Worm (Caenorhabditis elegans) whole organism, mixed stage, embryonic: Measurements from ENCODE around the gene F47E1.4.

Experiments used
- ces-1 ChIP-seq: fragments of 150-350 bp; optimal IDR thresholded peaks from 2 replicates; lab custom pipeline; 2014; ENCODE audit warnings: missing biosample characterization, missing genetic modification reagents, missing genetic modification characterization
- elt-1 ChIP-seq: sonication (generic microtip); optimal IDR thresholded peaks from 2 replicates; lab custom pipeline; 2017; ENCODE audit warnings: missing genetic modification characterization, mild to moderate bottlenecking, missing compliant biosample characterization, antibody characterized with exemption, moderate library complexity, borderline replicate concordance; ENCODE audit not compliant: insufficient read depth
- hlh-1 ChIP-seq: fragments of 150-350 bp; optimal IDR thresholded peaks from 2 replicates; lab custom pipeline; 2014; ENCODE audit warnings: missing biosample characterization, missing genetic modification reagents, missing genetic modification characterization
- mab-5 ChIP-seq: fragments of 150-350 bp; optimal IDR thresholded peaks from 2 replicates; lab custom pipeline; 2014; ENCODE audit warnings: missing biosample characterization, missing genetic modification characterization
- mep-1 ChIP-seq: fragments of 150-350 bp; optimal IDR thresholded peaks from 2 replicates; lab custom pipeline; 2017; ENCODE audit warnings: missing biosample characterization, missing genetic modification reagents, missing genetic modification characterization, inconsistent platforms
- nhr-12 ChIP-seq: fragments of 150-350 bp; optimal IDR thresholded peaks from 2 replicates; lab custom pipeline; 2014; ENCODE audit warnings: missing biosample characterization, missing genetic modification characterization
- snpc-4 ChIP-seq: fragments of 150-350 bp; optimal IDR thresholded peaks from 2 replicates; lab custom pipeline; 2014; ENCODE audit warnings: missing biosample characterization, missing genetic modification characterization
- tbx-8 ChIP-seq: fragments of 200-800 bp; sonication (Bioruptor generic); optimal IDR thresholded peaks from 2 replicates; lab custom pipeline; 2018; ENCODE audit warnings: mild to moderate bottlenecking, missing genetic modification characterization, moderate library complexity, missing compliant biosample characterization
- unc-120 ChIP-seq: sonication (generic microtip); optimal IDR thresholded peaks from 2 replicates; lab custom pipeline; 2017; ENCODE audit warnings: missing genetic modification characterization, missing compliant biosample characterization; ENCODE audit not compliant: poor library complexity, severe bottlenecking

DNA sequence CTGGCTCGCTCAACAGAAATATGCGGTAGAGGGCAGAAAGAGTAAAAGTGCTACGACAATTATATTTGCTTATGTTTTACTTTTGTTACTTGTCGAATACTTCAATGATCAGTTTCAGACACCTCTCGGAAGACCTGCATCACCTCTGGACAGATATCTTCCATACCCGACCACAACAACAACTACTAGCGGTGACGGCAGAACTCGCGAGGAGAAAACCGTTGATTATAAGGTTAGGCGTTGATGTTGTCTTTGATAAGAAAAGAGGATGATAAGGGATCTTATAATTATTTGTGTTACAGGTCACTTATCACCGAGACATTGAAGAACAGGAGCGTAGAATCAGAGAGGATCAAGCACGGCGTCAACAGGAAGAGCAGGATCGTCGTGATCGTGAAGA is 42.5 kb downstream of the F47E1.4 start:
- TF ChIP-seq elt-1 (tag; lab: Kevin White, UChicago) (no peak), mep-1 (no peak), tbx-8 (GFP tag; lab: Kevin White, UChicago) (no peak), nhr-12 (no peak), ces-1 (GFP tag; lab: Kevin White, UChicago) (no peak), mab-5 (tag; lab: Kevin White, UChicago) (no peak), snpc-4 (tag; lab: Kevin White, UChicago) (no peak), unc-120 (tag; lab: Kevin White, UChicago) (no peak), hlh-1 (tag; lab: Kevin White, UChicago) (no peak)
